Worm (Caenorhabditis elegans) whole organism, L1 larva: ENCODE measurements around the gene C06A6.7.

ENCODE experiments used
- C16A3.4 ChIP-seq: fragments of 150-350 bp; optimal IDR thresholded peaks from 2 replicates; lab custom pipeline; 2014; ENCODE audit warnings: missing biosample characterization, missing genetic modification characterization
- F16B12.6 ChIP-seq: fragments of 150-350 bp; optimal IDR thresholded peaks from 2 replicates; lab custom pipeline; 2014; ENCODE audit warnings: missing biosample characterization, missing genetic modification characterization
- aha-1 ChIP-seq: fragments of 150-350 bp; optimal IDR thresholded peaks from 2 replicates; lab custom pipeline; 2014; ENCODE audit warnings: missing biosample characterization, missing genetic modification characterization
- alr-1 ChIP-seq: fragments of 200-800 bp; sonication (Bioruptor generic); optimal IDR thresholded peaks from 2 replicates; lab custom pipeline; 2018; ENCODE audit warnings: borderline replicate concordance, mild to moderate bottlenecking, missing genetic modification characterization, missing compliant biosample characterization
- ama-1 ChIP-seq: fragments of 150-350 bp; optimal IDR thresholded peaks from 2 replicates; lab custom pipeline; 2014
- ceh-63 ChIP-seq: fragments of 200-800 bp; sonication (Bioruptor generic); optimal IDR thresholded peaks from 2 replicates; lab custom pipeline; 2018; ENCODE audit warnings: mild to moderate bottlenecking, missing genetic modification characterization, missing compliant biosample characterization
- ceh-8 ChIP-seq: fragments of 200-800 bp; sonication (Bioruptor generic); optimal IDR thresholded peaks from 2 replicates; lab custom pipeline; 2018; ENCODE audit warnings: mild to moderate bottlenecking, missing genetic modification characterization, moderate library complexity, missing compliant biosample characterization
- ceh-82 ChIP-seq, 3 experiments: fragments of 150-350 bp in 1 of 3; sonication (generic microtip) in 2 of 3; optimal IDR thresholded peaks; 2 replicates each; lab custom pipeline; 2014 to 2017; ENCODE audit warnings: missing biosample characterization in 3 of 3, missing genetic modification characterization in 3 of 3
- dpl-1 ChIP-seq, 3 experiments: fragments of 150-350 bp in 2 of 3; sonication (generic microtip) in 1 of 3; optimal IDR thresholded peaks; 2 replicates each; lab custom pipeline; 2014 to 2017; ENCODE audit warnings: missing biosample characterization in 3 of 3, missing genetic modification characterization in 3 of 3, missing genetic modification reagents in 3 of 3
- dsc-1 ChIP-seq: sonication (generic microtip); optimal IDR thresholded peaks from 2 replicates; lab custom pipeline; 2016; ENCODE audit warnings: mild to moderate bottlenecking, missing genetic modification characterization, missing compliant biosample characterization
- efl-1 ChIP-seq, 4 experiments: fragments of 150-350 bp; optimal IDR thresholded peaks in 3 of 4; peaks in 1 of 4; 1 replicate in 1 of 4; 2 replicates in 3 of 4; lab custom pipeline; 2014; ENCODE audit warnings: missing biosample characterization in 2 of 4, missing genetic modification characterization in 2 of 4, missing genetic modification reagents in 2 of 4
- efl-3 ChIP-seq: fragments of 200-800 bp; sonication (Bioruptor generic); optimal IDR thresholded peaks from 2 replicates; lab custom pipeline; 2018; ENCODE audit warnings: mild to moderate bottlenecking, missing genetic modification characterization, missing compliant biosample characterization
- egl-13 ChIP-seq: sonication (generic microtip); optimal IDR thresholded peaks from 2 replicates; lab custom pipeline; 2016; ENCODE audit warnings: missing genotype, missing genetic modification reagents, missing genetic modification characterization, missing compliant biosample characterization
- egl-27 ChIP-seq, 2 experiments: fragments of 150-350 bp in 1 of 2; sonication (generic microtip); optimal IDR thresholded peaks; 3 replicates each; lab custom pipeline; 2017 to 2018; ENCODE audit warnings: missing biosample characterization in 2 of 2, missing genetic modification characterization in 2 of 2, missing genetic modification reagents in 2 of 2
- elt-3 ChIP-seq, 6 experiments: fragments of 150-350 bp in 1 of 6; sonication (generic microtip); optimal IDR thresholded peaks; 2 replicates each; lab custom pipeline; 2017 to 2018; ENCODE audit warnings: missing biosample characterization in 6 of 6, missing genetic modification characterization in 6 of 6, inconsistent platforms in 1 of 6
- fkh-8 ChIP-seq: sonication (generic microtip); optimal IDR thresholded peaks from 2 replicates; lab custom pipeline; 2016; ENCODE audit warnings: mild to moderate bottlenecking, missing genetic modification characterization, missing compliant biosample characterization
- fos-1 ChIP-seq: fragments of 150-350 bp; optimal IDR thresholded peaks from 2 replicates; lab custom pipeline; 2014; ENCODE audit warnings: missing biosample characterization, missing genetic modification characterization
- hpl-2 ChIP-seq: fragments of 150-350 bp; optimal IDR thresholded peaks from 2 replicates; lab custom pipeline; 2014; ENCODE audit warnings: missing biosample characterization, missing genetic modification reagents, missing genetic modification characterization
- lin-14 ChIP-seq: fragments of 200-800 bp; sonication (Bioruptor generic); optimal IDR thresholded peaks from 2 replicates; lab custom pipeline; 2018; ENCODE audit warnings: mild to moderate bottlenecking, missing genetic modification characterization, moderate library complexity, missing compliant biosample characterization
- lin-15B ChIP-seq: fragments of 150-350 bp; sonication (generic microtip); optimal IDR thresholded peaks from 3 replicates; lab custom pipeline; 2014; ENCODE audit warnings: missing biosample characterization, missing genetic modification characterization
- lin-35 ChIP-seq, 2 experiments: fragments of 150-350 bp; optimal IDR thresholded peaks; 2 replicates each; lab custom pipeline; 2014; ENCODE audit warnings: missing biosample characterization in 2 of 2, missing genetic modification characterization in 2 of 2, missing genetic modification reagents in 2 of 2
- mab-9 ChIP-seq: fragments of 200-800 bp; sonication (Bioruptor generic); IDR thresholded peaks from 2 replicates; pipeline ENCODE4 v1.3.6; 2022; ENCODE audit warnings: missing genetic modification reagents, missing genetic modification characterization, missing compliant biosample characterization
- mef-2 ChIP-seq: fragments of 150-350 bp; optimal IDR thresholded peaks from 2 replicates; lab custom pipeline; 2014; ENCODE audit warnings: missing biosample characterization, missing genetic modification characterization
- nhr-12 ChIP-seq: sonication (generic microtip); optimal IDR thresholded peaks from 2 replicates; lab custom pipeline; 2017; ENCODE audit warnings: missing biosample characterization, missing genetic modification characterization
- nhr-20 ChIP-seq: sonication (generic microtip); optimal IDR thresholded peaks from 2 replicates; lab custom pipeline; 2016; ENCODE audit warnings: mild to moderate bottlenecking, missing genetic modification characterization, missing compliant biosample characterization
- nhr-76 ChIP-seq: sonication (generic microtip); optimal IDR thresholded peaks from 2 replicates; lab custom pipeline; 2017; ENCODE audit warnings: missing biosample characterization, missing genetic modification characterization
- nhr-77 ChIP-seq: fragments of 150-350 bp; optimal IDR thresholded peaks from 2 replicates; lab custom pipeline; 2014; ENCODE audit warnings: missing biosample characterization, missing genetic modification characterization
- nhr-84 ChIP-seq: sonication (generic microtip); optimal IDR thresholded peaks from 2 replicates; lab custom pipeline; 2017; ENCODE audit warnings: missing biosample characterization, missing genetic modification characterization
- nhr-85 ChIP-seq: sonication (generic microtip); peaks from one replicate; lab custom pipeline; 2016; ENCODE audit warnings: missing genetic modification characterization, inconsistent platforms, missing compliant biosample characterization
- pax-3 ChIP-seq: fragments of 200-800 bp; sonication (Bioruptor generic); optimal IDR thresholded peaks from 2 replicates; lab custom pipeline; 2018; ENCODE audit warnings: mild to moderate bottlenecking, missing genetic modification characterization, moderate library complexity, missing compliant biosample characterization
- pqm-1 ChIP-seq: sonication (generic microtip); optimal IDR thresholded peaks from 3 replicates; lab custom pipeline; 2017; ENCODE audit warnings: missing biosample characterization, missing genetic modification characterization
- snpc-4 ChIP-seq: fragments of 150-350 bp; optimal IDR thresholded peaks from 2 replicates; lab custom pipeline; 2014; ENCODE audit warnings: missing biosample characterization, missing genetic modification characterization
- sox-4 ChIP-seq: sonication (generic microtip); optimal IDR thresholded peaks from 2 replicates; lab custom pipeline; 2016; ENCODE audit warnings: missing genetic modification characterization, missing compliant biosample characterization
- swsn-7 ChIP-seq: sonication (generic microtip); optimal IDR thresholded peaks from 2 replicates; lab custom pipeline; 2016; ENCODE audit warnings: missing genetic modification characterization, missing compliant biosample characterization
- tbx-2 ChIP-seq: sonication (generic microtip); optimal IDR thresholded peaks from 2 replicates; lab custom pipeline; 2016; ENCODE audit warnings: missing genetic modification characterization, missing compliant biosample characterization
- tlp-1 ChIP-seq: fragments of 150-350 bp; optimal IDR thresholded peaks from 2 replicates; lab custom pipeline; 2014; ENCODE audit warnings: missing biosample characterization, missing genetic modification characterization
- unc-130 ChIP-seq: fragments of 150-350 bp; optimal IDR thresholded peaks from 2 replicates; lab custom pipeline; 2017; ENCODE audit warnings: missing biosample characterization, missing genetic modification characterization, inconsistent platforms
- unc-62 ChIP-seq: fragments of 150-350 bp; optimal IDR thresholded peaks from 2 replicates; lab custom pipeline; 2014; ENCODE audit warnings: missing biosample characterization, missing genetic modification reagents, missing genetic modification characterization
- zag-1 ChIP-seq: fragments of 150-350 bp; optimal IDR thresholded peaks from 2 replicates; lab custom pipeline; 2014; ENCODE audit warnings: missing biosample characterization, missing genetic modification characterization
- ztf-11 ChIP-seq, 2 experiments: sonication (generic microtip); optimal IDR thresholded peaks; 2 replicates each; lab custom pipeline; 2016 to 2017; ENCODE audit warnings: missing genetic modification characterization in 2 of 2, missing biosample characterization in 1 of 2, missing compliant biosample characterization in 1 of 2

The C06A6.7 gene

DNA sequence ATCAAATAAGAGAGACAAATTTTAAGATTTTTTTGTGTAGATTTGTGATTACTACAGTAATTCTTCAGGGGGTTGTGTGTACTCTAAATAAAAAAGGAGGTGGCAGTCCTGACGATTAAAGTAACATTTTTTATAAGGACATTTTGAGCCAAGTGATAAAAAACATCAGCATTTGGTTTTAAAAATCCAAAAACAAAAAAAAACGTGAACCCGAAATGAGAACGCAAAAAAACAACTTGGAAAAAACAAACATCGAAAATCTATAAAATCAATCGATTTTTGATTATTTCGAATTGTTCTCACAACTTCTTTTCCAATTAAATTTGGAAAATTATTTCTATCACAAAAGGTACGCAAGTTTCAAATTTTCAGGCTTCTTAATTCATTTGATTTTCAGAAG, 32.1 kb upstream of the C06A6.7 start, which contains the start of gene T06C10.3:
Gene T06C10.3 (plus strand): TSS at position 301 of the 400 bp plus-strand sequence.
- peak; percentile 42 for TF ChIP-seq nhr-85 (tag; lab: Kevin White, UChicago)
- no peak for TF ChIP-seq snpc-4 (tag; lab: Kevin White, UChicago)
- no peak for TF ChIP-seq efl-1 (optimal IDR thresholded peaks at IDR 0.05; lab: Kevin White, UChicago)
- TF ChIP-seq efl-1 (GFP tag; optimal IDR thresholded peaks at IDR 0.05 in 1 of 2; lab: Kevin White, UChicago) = peak in 1 of 2 experiments; percentile 71

DNA sequence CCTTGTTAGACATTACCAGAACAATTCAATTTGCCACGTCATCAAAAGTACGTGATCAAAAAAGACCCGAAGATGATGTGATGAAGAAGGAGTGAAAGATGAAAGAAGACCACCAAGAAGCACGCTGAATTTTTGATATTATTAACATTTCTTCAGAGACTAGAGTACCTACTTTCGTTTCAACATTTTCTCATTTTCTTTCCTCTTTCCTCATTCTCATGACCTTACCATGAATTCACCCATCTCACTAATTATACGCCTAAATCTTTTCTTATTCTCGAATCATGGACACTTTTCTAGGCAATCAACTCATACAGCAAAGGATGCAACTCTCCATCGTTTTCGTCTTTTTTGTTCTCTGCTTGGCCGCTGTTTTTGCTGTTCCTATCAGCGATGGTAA, 30.3 kb upstream of the C06A6.7 start, which contains the start of gene flp-10:
Gene flp-10 (plus strand): TSS at position 301 of the 400 bp plus-strand sequence.
- TF ChIP-seq snpc-4 (tag; lab: Kevin White, UChicago) (no peak), hpl-2 (GFP tag; lab: Kevin White, UChicago) (no peak), lin-35 (GFP tag; optimal IDR thresholded peaks at IDR 0.05; lab: Kevin White, UChicago) (no peak), F16B12.6 (tag; lab: Kevin White, UChicago) (no peak), dpl-1 (GFP tag; optimal IDR thresholded peaks at IDR 0.05; lab: Kevin White, UChicago) (no peak), ceh-63 (GFP tag; lab: Kevin White, UChicago) (no peak), mef-2 (tag; lab: Kevin White, UChicago) (no peak), nhr-12 (no peak), aha-1 (tag; lab: Kevin White, UChicago) (no peak), lin-14 (GFP tag; lab: Kevin White, UChicago) (no peak), nhr-20 (tag; lab: Kevin White, UChicago) (no peak), fkh-8 (tag; lab: Kevin White, UChicago) (no peak), sox-4 (tag; lab: Kevin White, UChicago) (no peak)

- TF ChIP-seq ama-1 (lab: Kevin White, UChicago) (no peak), pax-3 (no peak), tlp-1 (tag; lab: Kevin White, UChicago) (no peak), swsn-7 (no peak), unc-62 (no peak), alr-1 (tag; lab: Kevin White, UChicago) (no peak), nhr-84 (tag; lab: Kevin White, UChicago) (no peak), lin-15B (tag; lab: Kevin White, UChicago) (no peak)
Measured at ce11 chrIV:7851291-7851690, 13.0 kb upstream of the C06A6.7 start.

ce11 chrIV:7850329-7850728, 12.0 kb upstream of the C06A6.7 start:
- TF ChIP-seq efl-1 (optimal IDR thresholded peaks at IDR 0.05; lab: Kevin White, UChicago) = no peak
- peak in 1 of 2 experiments; percentile 73 for TF ChIP-seq efl-1 (GFP tag; optimal IDR thresholded peaks at IDR 0.05 in 1 of 2; lab: Kevin White, UChicago)
- no peak for TF ChIP-seq ceh-8 (GFP tag; lab: Kevin White, UChicago)

- no peak for TF ChIP-seq pqm-1 (tag; lab: Kevin White, UChicago)
- no peak for TF ChIP-seq nhr-85 (tag; lab: Kevin White, UChicago)
- no peak for TF ChIP-seq nhr-76 (tag; lab: Kevin White, UChicago)
- TF ChIP-seq ztf-11 (tag; optimal IDR thresholded peaks at IDR 0.05; lab: Kevin White, UChicago) = no peak
- no peak for TF ChIP-seq fos-1
- no peak for TF ChIP-seq C16A3.4 (tag; lab: Kevin White, UChicago)
- no peak for TF ChIP-seq ceh-8 (GFP tag; lab: Kevin White, UChicago)
- no peak for TF ChIP-seq dsc-1
- no peak for TF ChIP-seq ceh-82 (tag; optimal IDR thresholded peaks at IDR 0.05; lab: Kevin White, UChicago)
- no peak for TF ChIP-seq egl-27 (tag; optimal IDR thresholded peaks at IDR 0.05; lab: Kevin White, UChicago)
- no peak for TF ChIP-seq egl-13 (tag; lab: Kevin White, UChicago)
- no peak for TF ChIP-seq elt-3 (tag; optimal IDR thresholded peaks at IDR 0.05; lab: Kevin White, UChicago)
- TF ChIP-seq snpc-4 (tag; lab: Kevin White, UChicago) = no peak
- no peak for TF ChIP-seq mab-9 (GFP tag; lab: Robert Waterston, UW)
- no peak for TF ChIP-seq zag-1 (tag; lab: Kevin White, UChicago)
- no peak for TF ChIP-seq unc-130 (tag; lab: Kevin White, UChicago)
- TF ChIP-seq nhr-77 (tag; lab: Kevin White, UChicago) = no peak
- TF ChIP-seq efl-3 (GFP tag; lab: Kevin White, UChicago) = no peak
- no peak for TF ChIP-seq tbx-2 (tag; lab: Kevin White, UChicago)
Measured at ce11 chrIV:7849235-7849634, 10.9 kb upstream of the C06A6.7 start.
